Fruit fly (Drosophila melanogaster): Measurements from ENCODE around the gene elm.

DNA sequence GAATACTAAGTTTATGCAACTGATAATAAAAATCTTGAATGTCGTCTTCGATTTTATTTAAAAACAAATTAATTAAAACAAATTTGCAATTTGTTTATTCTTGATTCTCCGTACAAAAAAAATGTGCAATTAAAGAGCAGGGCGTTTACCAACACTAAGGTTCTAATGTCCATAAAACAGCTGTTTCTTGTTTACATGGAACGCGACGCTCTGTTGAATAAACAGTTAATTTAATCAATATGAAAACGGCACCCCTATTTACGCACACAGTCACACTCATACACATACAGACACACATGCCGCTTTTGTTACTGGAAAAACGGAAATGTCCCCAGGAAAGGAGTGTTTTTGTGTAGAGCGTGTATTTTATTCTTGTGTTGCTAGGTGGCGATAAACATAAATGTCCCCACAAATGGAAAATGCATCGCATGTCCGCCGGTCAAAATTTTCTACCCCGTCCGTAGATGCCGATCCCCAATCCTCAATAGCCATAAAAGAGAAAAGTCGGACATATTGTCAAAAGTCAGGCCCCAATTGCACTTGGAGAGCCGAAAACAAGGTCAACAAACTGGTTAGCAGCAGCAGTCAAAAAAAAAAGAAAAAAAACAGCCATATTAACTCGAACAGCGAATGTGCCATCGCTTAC is 31.6 kb downstream of the elm start:
- TF ChIP-seq psq (optimal IDR thresholded peaks at IDR 0.05): no peak
- no peak for TF ChIP-seq h (optimal IDR thresholded peaks at IDR 0.05)
- no peak for TF ChIP-seq Sin3A (optimal IDR thresholded peaks at IDR 0.05)
- TF ChIP-seq ttk (optimal IDR thresholded peaks at IDR 0.05): no peak
- TF ChIP-seq Myc (optimal IDR thresholded peaks at IDR 0.05): no peak
